Worm (Caenorhabditis elegans): ENCODE data around the gene T21C9.11.

- no peak for TF ChIP-seq egl-27 (tag; optimal IDR thresholded peaks at IDR 0.05)
- TF ChIP-seq dmd-4 (tag; optimal IDR thresholded peaks at IDR 0.05) = no peak
- TF ChIP-seq skn-1 (tag; optimal IDR thresholded peaks at IDR 0.05) = no peak
- TF ChIP-seq unc-39 (tag; optimal IDR thresholded peaks at IDR 0.05) = no peak
- no peak for TF ChIP-seq elt-1 (tag; optimal IDR thresholded peaks at IDR 0.05)
- no peak for TF ChIP-seq mdl-1 (tag; optimal IDR thresholded peaks at IDR 0.05)
Observed at ce11 chrV:10555239-10555638, 39.5 kb downstream of the T21C9.11 start, which contains the start of gene F32G8.3.
